Worm (Caenorhabditis elegans) whole organism, L1 larva: ENCODE measurements around the gene B0280.2.
"Not testable (repeated sequence)": the region's sequence is repeated elsewhere in the genome, so short reads cannot be mapped to it uniquely, and the experiment has no call there.

ENCODE experiments used
- Y116A8C.19 ChIP-seq: sonication (generic microtip); optimal IDR thresholded peaks from 2 replicates; lab custom pipeline; 2016; ENCODE audit warnings: missing compliant biosample characterization, missing genetic modification characterization, borderline replicate concordance
- aha-1 ChIP-seq: fragments of 150-350 bp; optimal IDR thresholded peaks from 2 replicates; lab custom pipeline; 2014; ENCODE audit warnings: missing biosample characterization, missing genetic modification characterization
- ama-1 ChIP-seq: fragments of 150-350 bp; optimal IDR thresholded peaks from 2 replicates; lab custom pipeline; 2014
- blmp-1 ChIP-seq: fragments of 150-350 bp; optimal IDR thresholded peaks from 2 replicates; lab custom pipeline; 2014; ENCODE audit warnings: missing biosample characterization, missing genetic modification characterization
- ceh-63 ChIP-seq: fragments of 200-800 bp; sonication (Bioruptor generic); optimal IDR thresholded peaks from 2 replicates; lab custom pipeline; 2018; ENCODE audit warnings: mild to moderate bottlenecking, missing genetic modification characterization, missing compliant biosample characterization
- ceh-8 ChIP-seq: fragments of 200-800 bp; sonication (Bioruptor generic); optimal IDR thresholded peaks from 2 replicates; lab custom pipeline; 2018; ENCODE audit warnings: mild to moderate bottlenecking, missing genetic modification characterization, moderate library complexity, missing compliant biosample characterization
- ceh-82 ChIP-seq, 3 experiments: fragments of 150-350 bp in 1 of 3; sonication (generic microtip) in 2 of 3; optimal IDR thresholded peaks; 2 replicates each; lab custom pipeline; 2014 to 2017; ENCODE audit warnings: missing biosample characterization in 3 of 3, missing genetic modification characterization in 3 of 3
- ceh-88 ChIP-seq: fragments of 200-800 bp; sonication (Bioruptor generic); IDR thresholded peaks from 2 replicates; pipeline ENCODE4 v1.3.6; 2022; ENCODE audit warnings: missing genetic modification characterization, missing compliant biosample characterization
- dpl-1 ChIP-seq, 3 experiments: fragments of 150-350 bp in 2 of 3; sonication (generic microtip) in 1 of 3; optimal IDR thresholded peaks; 2 replicates each; lab custom pipeline; 2014 to 2017; ENCODE audit warnings: missing biosample characterization in 3 of 3, missing genetic modification characterization in 3 of 3, missing genetic modification reagents in 3 of 3
- efl-1 ChIP-seq, 4 experiments: fragments of 150-350 bp; optimal IDR thresholded peaks in 3 of 4; peaks in 1 of 4; 1 replicate in 1 of 4; 2 replicates in 3 of 4; lab custom pipeline; 2014; ENCODE audit warnings: missing biosample characterization in 2 of 4, missing genetic modification characterization in 2 of 4, missing genetic modification reagents in 2 of 4
- elt-2 ChIP-seq: sonication (generic microtip); optimal IDR thresholded peaks from 2 replicates; lab custom pipeline; 2016; ENCODE audit warnings: missing genetic modification characterization, mild to moderate bottlenecking, inconsistent platforms, missing compliant biosample characterization, missing genetic modification reagents
- elt-3 ChIP-seq, 6 experiments: fragments of 150-350 bp in 1 of 6; sonication (generic microtip); optimal IDR thresholded peaks; 2 replicates each; lab custom pipeline; 2017 to 2018; ENCODE audit warnings: missing biosample characterization in 6 of 6, missing genetic modification characterization in 6 of 6, inconsistent platforms in 1 of 6
- fos-1 ChIP-seq: fragments of 150-350 bp; optimal IDR thresholded peaks from 2 replicates; lab custom pipeline; 2014; ENCODE audit warnings: missing biosample characterization, missing genetic modification characterization
- hlh-4 ChIP-seq: sonication (generic microtip); optimal IDR thresholded peaks from 2 replicates; lab custom pipeline; 2016; ENCODE audit warnings: mild to moderate bottlenecking, missing genetic modification characterization, missing compliant biosample characterization
- isw-1 ChIP-seq: fragments of 200-800 bp; sonication (Bioruptor generic); IDR thresholded peaks from 2 replicates; pipeline ENCODE4 v1.3.6; 2022; ENCODE audit warnings: missing genetic modification characterization, missing compliant biosample characterization
- jun-1 ChIP-seq: fragments of 150-350 bp; optimal IDR thresholded peaks from 2 replicates; lab custom pipeline; 2014; ENCODE audit warnings: missing biosample characterization, missing genetic modification reagents, missing genetic modification characterization
- lin-15B ChIP-seq: fragments of 150-350 bp; sonication (generic microtip); optimal IDR thresholded peaks from 3 replicates; lab custom pipeline; 2014; ENCODE audit warnings: missing biosample characterization, missing genetic modification characterization
- lin-35 ChIP-seq, 2 experiments: fragments of 150-350 bp; optimal IDR thresholded peaks; 2 replicates each; lab custom pipeline; 2014; ENCODE audit warnings: missing biosample characterization in 2 of 2, missing genetic modification characterization in 2 of 2, missing genetic modification reagents in 2 of 2
- lin-39 ChIP-seq: fragments of 150-350 bp; optimal IDR thresholded peaks from 2 replicates; lab custom pipeline; 2014; ENCODE audit warnings: missing biosample characterization, missing genetic modification reagents, missing genetic modification characterization
- lsy-2 ChIP-seq, 2 experiments: fragments of 150-350 bp; optimal IDR thresholded peaks; 2 replicates each; lab custom pipeline; 2014; ENCODE audit warnings: missing biosample characterization in 2 of 2, missing genetic modification characterization in 2 of 2
- mdl-1 ChIP-seq, 2 experiments: fragments of 150-350 bp; optimal IDR thresholded peaks; 2 replicates each; lab custom pipeline; 2014 to 2017; ENCODE audit warnings: missing biosample characterization in 2 of 2, missing genetic modification characterization in 2 of 2, inconsistent platforms in 1 of 2
- mef-2 ChIP-seq: fragments of 150-350 bp; optimal IDR thresholded peaks from 2 replicates; lab custom pipeline; 2014; ENCODE audit warnings: missing biosample characterization, missing genetic modification characterization
- nhr-19 ChIP-seq: fragments of 200-800 bp; sonication (Bioruptor generic); conservative IDR thresholded peaks from 2 replicates; pipeline ENCODE4 v1.3.6; 2022; ENCODE audit warnings: missing genetic modification characterization, missing compliant biosample characterization
- nhr-28 ChIP-seq: fragments of 150-350 bp; optimal IDR thresholded peaks from 2 replicates; lab custom pipeline; 2014; ENCODE audit warnings: missing biosample characterization, missing genetic modification characterization
- nhr-47 ChIP-seq: sonication (generic microtip); optimal IDR thresholded peaks from 2 replicates; lab custom pipeline; 2016; ENCODE audit warnings: mild to moderate bottlenecking, missing genetic modification characterization, moderate library complexity, missing compliant biosample characterization
- nhr-76 ChIP-seq: sonication (generic microtip); optimal IDR thresholded peaks from 2 replicates; lab custom pipeline; 2017; ENCODE audit warnings: missing biosample characterization, missing genetic modification characterization
- pag-3 ChIP-seq: sonication (generic microtip); optimal IDR thresholded peaks from 2 replicates; lab custom pipeline; 2017; ENCODE audit warnings: missing genetic modification characterization, mild to moderate bottlenecking, missing compliant biosample characterization, antibody characterized with exemption, borderline replicate concordance; ENCODE audit not compliant: insufficient read depth
- pax-3 ChIP-seq: fragments of 200-800 bp; sonication (Bioruptor generic); optimal IDR thresholded peaks from 2 replicates; lab custom pipeline; 2018; ENCODE audit warnings: mild to moderate bottlenecking, missing genetic modification characterization, moderate library complexity, missing compliant biosample characterization
- rnt-1 ChIP-seq: sonication (generic microtip); optimal IDR thresholded peaks from 2 replicates; lab custom pipeline; 2016; ENCODE audit warnings: mild to moderate bottlenecking, missing genetic modification characterization, moderate library complexity, missing compliant biosample characterization
- skn-1 ChIP-seq: fragments of 150-350 bp; optimal IDR thresholded peaks from 2 replicates; lab custom pipeline; 2014; ENCODE audit warnings: missing biosample characterization, missing genetic modification characterization
- snpc-4 ChIP-seq: fragments of 150-350 bp; optimal IDR thresholded peaks from 2 replicates; lab custom pipeline; 2014; ENCODE audit warnings: missing biosample characterization, missing genetic modification characterization
- snu-23 ChIP-seq: sonication (generic microtip); optimal IDR thresholded peaks from 2 replicates; lab custom pipeline; 2016; ENCODE audit warnings: missing genetic modification characterization, missing compliant biosample characterization
- sox-4 ChIP-seq: sonication (generic microtip); optimal IDR thresholded peaks from 2 replicates; lab custom pipeline; 2016; ENCODE audit warnings: missing genetic modification characterization, missing compliant biosample characterization
- sup-37 ChIP-seq: fragments of 200-800 bp; sonication (Bioruptor generic); optimal IDR thresholded peaks from 2 replicates; lab custom pipeline; 2018; ENCODE audit warnings: mild to moderate bottlenecking, missing genetic modification characterization, missing compliant biosample characterization
- tbx-2 ChIP-seq: sonication (generic microtip); optimal IDR thresholded peaks from 2 replicates; lab custom pipeline; 2016; ENCODE audit warnings: missing genetic modification characterization, missing compliant biosample characterization
- unc-98 ChIP-seq: fragments of 200-800 bp; sonication (Bioruptor generic); IDR thresholded peaks from 2 replicates; pipeline ENCODE4 v1.3.6; 2022; ENCODE audit warnings: missing genetic modification characterization, missing compliant biosample characterization
- xbp-1 ChIP-seq: sonication (generic microtip); optimal IDR thresholded peaks from 2 replicates; lab custom pipeline; 2016; ENCODE audit warnings: missing genetic modification characterization, missing compliant biosample characterization

B0280.2 gene

DNA sequence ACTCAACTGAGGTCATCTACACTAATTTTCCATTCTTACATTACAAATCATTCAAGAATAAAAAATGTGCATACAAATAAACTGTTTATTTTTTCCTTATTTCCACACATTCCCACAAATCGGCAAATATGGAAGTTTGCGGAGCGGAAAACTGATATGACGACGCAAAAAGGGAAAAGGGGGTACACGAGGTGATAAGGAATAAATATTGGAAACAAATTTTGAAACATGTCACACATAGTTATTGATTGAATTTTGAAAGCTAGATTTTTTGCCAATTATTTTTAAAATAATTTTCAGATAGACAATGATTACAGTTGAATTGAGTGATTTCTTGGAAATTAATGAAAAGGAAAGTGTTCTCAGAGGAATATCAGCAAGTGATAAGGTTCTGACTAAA lies 4.1 kb downstream of the B0280.2 start, which contains the start of gene viro-2:
TSS of gene viro-2 (plus strand) at position 301 of the 400 bp plus-strand sequence.
- TF ChIP-seq ceh-63 (GFP tag; lab: Kevin White, UChicago); aha-1 (tag; lab: Kevin White, UChicago); elt-2: not testable (repeated sequence)

DNA sequence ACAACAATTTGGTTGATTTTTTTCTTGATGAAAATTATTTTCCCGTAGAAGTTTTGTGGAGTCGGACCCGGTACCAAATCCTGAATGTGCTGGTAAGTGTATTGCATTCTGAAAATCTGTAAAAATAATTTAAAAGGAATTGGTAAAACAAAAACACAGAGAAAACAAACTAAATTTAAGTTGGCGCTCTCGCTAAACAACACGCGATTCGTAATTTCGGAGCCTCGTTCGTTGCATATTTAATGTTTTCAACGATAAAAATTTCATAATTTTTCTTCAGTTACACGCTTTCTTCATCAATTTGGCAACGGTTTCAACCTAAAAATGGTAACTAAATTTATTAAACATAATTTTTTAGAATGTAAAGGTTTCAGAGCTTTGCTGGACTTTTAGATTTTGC lies 9.1 kb downstream of the B0280.2 start, which contains the start of the genes pot-1 and ggtb-1:
TSS of gene pot-1 (minus strand) at position 120 of the 400 bp plus-strand sequence.
TSS of gene ggtb-1 (plus strand) at position 208 of the 400 bp plus-strand sequence.
- TF ChIP-seq sup-37 (GFP tag; lab: Kevin White, UChicago) (no peak), ceh-82 (tag; optimal IDR thresholded peaks at IDR 0.05; lab: Kevin White, UChicago) (peak in 1 of 3 experiments; percentile 4), isw-1 (GFP tag; lab: Robert Waterston, UW) (no peak), lin-35 (GFP tag; optimal IDR thresholded peaks at IDR 0.05; lab: Kevin White, UChicago) (peak; percentile 18 to 74), snu-23 (GFP tag; lab: Kevin White, UChicago) (peak; percentile 34), rnt-1 (tag; lab: Kevin White, UChicago) (no peak), ceh-8 (GFP tag; lab: Kevin White, UChicago) (no peak), fos-1 (no peak), pag-3 (tag; lab: Kevin White, UChicago) (no peak), ceh-88 (GFP tag; lab: Robert Waterston, UW) (no peak), skn-1 (tag; lab: Kevin White, UChicago) (peak; percentile 21), hlh-4 (tag; lab: Kevin White, UChicago) (no peak), nhr-76 (tag; lab: Kevin White, UChicago) (no peak), mdl-1 (tag; optimal IDR thresholded peaks at IDR 0.05; lab: Kevin White, UChicago) (no peak), mef-2 (no peak), efl-1 (optimal IDR thresholded peaks at IDR 0.05; lab: Kevin White, UChicago) (peak; percentile 2 to 67), efl-1 (GFP tag; optimal IDR thresholded peaks at IDR 0.05 in 1 of 2; lab: Kevin White, UChicago) (peak; percentile 75 to 97), sox-4 (tag; lab: Kevin White, UChicago) (no peak), lin-39 (tag; lab: Kevin White, UChicago) (no peak), jun-1 (tag; lab: Kevin White, UChicago) (no peak), snpc-4 (tag; lab: Kevin White, UChicago) (no peak), tbx-2 (tag; lab: Kevin White, UChicago) (peak; percentile 9), blmp-1 (peak; percentile 19), elt-3 (tag; optimal IDR thresholded peaks at IDR 0.05; lab: Kevin White, UChicago) (no peak), nhr-28 (no peak), lin-15B (tag; lab: Kevin White, UChicago) (no peak), elt-2 (no peak), dpl-1 (GFP tag; optimal IDR thresholded peaks at IDR 0.05; lab: Kevin White, UChicago) (peak; percentile 58 to 79 (median 66)), nhr-47 (tag; lab: Kevin White, UChicago) (no peak), pax-3 (tag; lab: Kevin White, UChicago) (no peak), lsy-2 (tag; optimal IDR thresholded peaks at IDR 0.05; lab: Kevin White, UChicago) (peak in 1 of 2 experiments; percentile 62), unc-98 (GFP tag; lab: Robert Waterston, UW) (no peak), ama-1 (lab: Kevin White, UChicago) (no peak)

DNA sequence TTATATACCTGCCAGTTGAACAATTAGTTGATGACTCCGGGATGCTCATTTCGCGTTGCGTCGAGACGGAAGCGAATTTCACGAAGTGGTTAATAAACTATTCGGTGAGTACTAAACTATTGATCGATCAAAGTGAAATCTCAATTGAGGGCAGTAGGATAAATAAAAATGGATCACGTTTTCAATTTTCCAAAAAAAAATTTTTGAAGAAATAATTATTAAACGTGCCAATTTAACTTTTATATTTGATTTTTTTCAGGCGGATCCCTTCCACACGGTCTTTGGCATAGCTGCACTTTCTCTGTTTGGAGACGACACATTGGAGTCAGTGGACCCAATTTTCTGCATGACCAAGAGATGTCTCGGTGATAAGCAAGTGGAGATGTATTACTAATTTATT lies 11.6 kb downstream of the B0280.2 start, which contains the start of gene B0280.17:
TSS of gene B0280.17 (minus strand) at position 101 of the 400 bp plus-strand sequence.
- TF ChIP-seq unc-98 (GFP tag; lab: Robert Waterston, UW) (no peak), xbp-1 (tag; lab: Kevin White, UChicago) (no peak), Y116A8C.19 (tag; lab: Kevin White, UChicago) (no peak), nhr-19 (GFP tag; lab: Robert Waterston, UW) (no peak)
- TF ChIP-seq, all 84 proteins: peak for 0
